Fruit fly (Drosophila melanogaster) whole organism, wandering third instar larva: ENCODE data around the gene mab-21.

Experiments used
- CG32264 ChIP-seq: fragments of 200-800 bp; sonication (Bioruptor generic); optimal IDR thresholded peaks from 2 replicates; lab custom pipeline; 2016; ENCODE audit warnings: missing biosample characterization, missing genetic modification characterization
- CG9705 ChIP-seq: fragments of 200-800 bp; sonication (Bioruptor generic); optimal IDR thresholded peaks from 2 replicates; lab custom pipeline; 2018; ENCODE audit warnings: missing biosample characterization, mild to moderate bottlenecking, missing genetic modification characterization
- Dif ChIP-seq: fragments of 200-275, 200-300 bp; sonication (Bioruptor generic); optimal IDR thresholded peaks from 2 replicates; lab custom pipeline; 2018; ENCODE audit warnings: missing biosample characterization, missing genetic modification characterization; ENCODE audit not compliant: partially characterized antibody
- HLH106 ChIP-seq: fragments of 200-800 bp; optimal IDR thresholded peaks from 3 replicates; lab custom pipeline; 2019; ENCODE audit warnings: missing biosample characterization, mild to moderate bottlenecking, missing genetic modification characterization, moderate library complexity
- Hnf4 ChIP-seq: fragments of 200-800 bp; sonication (Bioruptor generic); optimal IDR thresholded peaks from 2 replicates; lab custom pipeline; 2016; ENCODE audit warnings: missing biosample characterization, mild to moderate bottlenecking, missing genetic modification characterization
- Hr83 ChIP-seq: fragments of 200-300 bp; sonication (Bioruptor generic); optimal IDR thresholded peaks from 2 replicates; lab custom pipeline; 2016; ENCODE audit warnings: missing biosample characterization, mild to moderate bottlenecking, missing genetic modification characterization, moderate library complexity; ENCODE audit not compliant: poor library complexity, severe bottlenecking
- Mio ChIP-seq: sonication (Bioruptor generic); optimal IDR thresholded peaks from 2 replicates; lab custom pipeline; 2016; ENCODE audit warnings: missing biosample characterization, missing genetic modification characterization
- Myc ChIP-seq: fragments of >200 bp; optimal IDR thresholded peaks from 2 replicates; lab custom pipeline; 2017
- N ChIP-seq: fragments of >200 bp; optimal IDR thresholded peaks from 2 replicates; lab custom pipeline; 2018; ENCODE audit warnings: missing biosample characterization, missing external identifiers, missing genetic modification characterization
- OdsH ChIP-seq: fragments of 200-800 bp; sonication (Bioruptor generic); optimal IDR thresholded peaks from 2 replicates; lab custom pipeline; 2016; ENCODE audit warnings: missing biosample characterization, mild to moderate bottlenecking, missing genetic modification characterization
- Rel ChIP-seq, 2 experiments: fragments of 200-800 bp; sonication (Bioruptor generic) in 1 of 2; optimal IDR thresholded peaks; 2 replicates in 1 of 2; 3 replicates in 1 of 2; lab custom pipeline; 2016 to 2019; ENCODE audit warnings: mild to moderate bottlenecking in 2 of 2, missing biosample characterization in 2 of 2, missing genetic modification characterization in 2 of 2, moderate library complexity in 1 of 2
- Sp1 ChIP-seq: fragments of 200-800 bp; sonication (Bioruptor generic); optimal IDR thresholded peaks from 3 replicates; lab custom pipeline; 2019; ENCODE audit warnings: missing biosample characterization, mild to moderate bottlenecking, missing genetic modification characterization, moderate library complexity
- Vsx2 ChIP-seq: fragments of 200-300, 225-300 bp; sonication (Bioruptor generic); optimal IDR thresholded peaks from 2 replicates; lab custom pipeline; 2018; ENCODE audit warnings: missing biosample characterization, missing genetic modification characterization; ENCODE audit not compliant: partially characterized antibody
- br ChIP-seq: fragments of 200-800 bp; sonication (Bioruptor generic); optimal IDR thresholded peaks from 2 replicates; lab custom pipeline; 2016; ENCODE audit warnings: missing biosample characterization, missing genetic modification characterization
- brk ChIP-seq: fragments of 200-800 bp; sonication (Bioruptor generic); optimal IDR thresholded peaks from 2 replicates; lab custom pipeline; 2016; ENCODE audit warnings: missing biosample characterization, mild to moderate bottlenecking, missing genetic modification characterization
- dl ChIP-seq, 2 experiments: fragments of 175-275, 200-275 bp in 1 of 2; fragments of 200-275 bp in 1 of 2; sonication (Bioruptor generic); optimal IDR thresholded peaks; lab custom pipeline; 2018; ENCODE audit warnings: mild to moderate bottlenecking in 2 of 2, missing biosample characterization in 2 of 2, missing genetic modification characterization in 2 of 2, moderate library complexity in 2 of 2; ENCODE audit not compliant: partially characterized antibody in 2 of 2, insufficient read depth in 1 of 2
- dmrt93B ChIP-seq: fragments of 200-800 bp; sonication (Bioruptor generic); optimal IDR thresholded peaks from 2 replicates; lab custom pipeline; 2018; ENCODE audit warnings: missing biosample characterization, mild to moderate bottlenecking, missing genetic modification characterization
- dsf ChIP-seq: sonication (Bioruptor generic); optimal IDR thresholded peaks from 2 replicates; lab custom pipeline; 2016; ENCODE audit warnings: missing biosample characterization, missing genetic modification characterization, borderline replicate concordance
- foxo ChIP-seq, 2 experiments: fragments of 200-800 bp; sonication (Bioruptor generic); optimal IDR thresholded peaks; 2 replicates in 1 of 2; 3 replicates in 1 of 2; lab custom pipeline; 2016 to 2017; ENCODE audit warnings: missing biosample characterization in 2 of 2, missing genetic modification characterization in 2 of 2
- fru ChIP-seq: fragments of 200-800 bp; sonication (Bioruptor generic); optimal IDR thresholded peaks from 3 replicates; lab custom pipeline; 2016; ENCODE audit warnings: missing biosample characterization, mild to moderate bottlenecking, missing genetic modification characterization
- h ChIP-seq: fragments of 200-800 bp; sonication (Bioruptor generic); optimal IDR thresholded peaks from 3 replicates; lab custom pipeline; 2016; ENCODE audit warnings: missing biosample characterization, mild to moderate bottlenecking, missing genetic modification characterization
- jim ChIP-seq: fragments of 175-275, 200-325 bp; sonication (Bioruptor generic); optimal IDR thresholded peaks from 2 replicates; lab custom pipeline; 2016; ENCODE audit warnings: missing biosample characterization, mild to moderate bottlenecking, missing genetic modification characterization
- lola ChIP-seq: fragments of >200 bp; optimal IDR thresholded peaks from 2 replicates; lab custom pipeline; 2017; ENCODE audit warnings: missing biosample characterization, missing genetic modification characterization
- pan ChIP-seq: fragments of >200 bp; optimal IDR thresholded peaks from 2 replicates; lab custom pipeline; 2017
- psq ChIP-seq: fragments of 200-800 bp; sonication (Bioruptor generic); optimal IDR thresholded peaks from 3 replicates; lab custom pipeline; 2017; ENCODE audit warnings: missing biosample characterization, mild to moderate bottlenecking, missing genetic modification characterization, moderate library complexity
- rgr ChIP-seq: fragments of 200-800 bp; sonication (Bioruptor generic); optimal IDR thresholded peaks from 3 replicates; lab custom pipeline; 2016; ENCODE audit warnings: missing biosample characterization, mild to moderate bottlenecking, missing genetic modification characterization
- sv ChIP-seq: fragments of 200-800 bp; sonication (Bioruptor generic); optimal IDR thresholded peaks from 3 replicates; lab custom pipeline; 2016; ENCODE audit warnings: missing biosample characterization, missing genetic modification characterization
- tai ChIP-seq: sonication (Bioruptor generic); optimal IDR thresholded peaks from 2 replicates; lab custom pipeline; 2016; ENCODE audit warnings: missing biosample characterization, missing genetic modification characterization
- usp ChIP-seq: fragments of >200 bp; optimal IDR thresholded peaks from 2 replicates; lab custom pipeline; 2017; ENCODE audit warnings: missing biosample characterization, missing genetic modification characterization
- woc ChIP-seq: sonication (Bioruptor generic); optimal IDR thresholded peaks from 2 replicates; lab custom pipeline; 2016; ENCODE audit warnings: missing biosample characterization, mild to moderate bottlenecking, missing genetic modification characterization

The mab-21 gene

DNA sequence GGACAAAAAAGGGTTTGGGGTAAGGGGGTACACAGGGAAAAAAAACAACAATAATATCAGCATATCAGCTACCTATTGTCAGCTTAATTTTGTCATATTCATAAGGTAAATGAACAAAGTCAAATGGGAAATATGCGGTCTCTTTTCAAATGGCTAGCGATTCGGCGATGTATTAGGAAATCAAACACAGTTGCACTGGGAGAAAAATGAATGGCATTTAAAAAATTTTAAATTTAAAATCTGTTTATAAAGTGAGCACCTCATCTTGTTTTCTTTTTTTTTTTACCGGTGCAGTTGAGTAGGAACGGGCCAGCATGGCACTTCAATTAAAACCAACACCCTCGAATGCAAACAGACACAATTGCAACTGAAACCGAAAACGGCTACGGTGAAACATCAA lies 41.0 kb upstream of the mab-21 start:
- no peak for TF ChIP-seq jim (GFP tag; lab: Kevin White, UChicago)
- TF ChIP-seq OdsH, result no peak
- no peak for TF ChIP-seq Hnf4 (GFP tag; lab: Kevin White, UChicago)
- no peak for TF ChIP-seq Hr83 (GFP tag; lab: Kevin White, UChicago)
- no peak for TF ChIP-seq lola (GFP tag; lab: Kevin White, UChicago)
- no peak for TF ChIP-seq fru (GFP tag; lab: Kevin White, UChicago)
- TF ChIP-seq sv, result no peak
- no peak for TF ChIP-seq pan (lab: Kevin White, UChicago)
- TF ChIP-seq psq (GFP tag; lab: Kevin White, UChicago), result no peak
- TF ChIP-seq h (GFP tag; lab: Kevin White, UChicago), result no peak
- no peak for TF ChIP-seq Myc
- no peak for TF ChIP-seq dsf (GFP tag; lab: Kevin White, UChicago)
- no peak for TF ChIP-seq dl (GFP tag; optimal IDR thresholded peaks at IDR 0.05; lab: Kevin White, UChicago; ENCODE audit: insufficient read depth in 1 of 2, partially characterized antibody in 2 of 2)
- no peak for TF ChIP-seq woc
- TF ChIP-seq br (GFP tag; lab: Kevin White, UChicago), result no peak
- no peak for TF ChIP-seq Vsx2 (GFP tag; lab: Kevin White, UChicago)
- TF ChIP-seq CG32264 (GFP tag; lab: Kevin White, UChicago), result no peak
- no peak for TF ChIP-seq Rel (GFP tag; optimal IDR thresholded peaks at IDR 0.05; lab: Kevin White, UChicago)
- TF ChIP-seq Rel (tag; optimal IDR thresholded peaks at IDR 0.05; lab: Kevin White, UChicago), result no peak
- no peak for TF ChIP-seq Mio
- TF ChIP-seq brk (GFP tag; lab: Kevin White, UChicago), result no peak

DNA sequence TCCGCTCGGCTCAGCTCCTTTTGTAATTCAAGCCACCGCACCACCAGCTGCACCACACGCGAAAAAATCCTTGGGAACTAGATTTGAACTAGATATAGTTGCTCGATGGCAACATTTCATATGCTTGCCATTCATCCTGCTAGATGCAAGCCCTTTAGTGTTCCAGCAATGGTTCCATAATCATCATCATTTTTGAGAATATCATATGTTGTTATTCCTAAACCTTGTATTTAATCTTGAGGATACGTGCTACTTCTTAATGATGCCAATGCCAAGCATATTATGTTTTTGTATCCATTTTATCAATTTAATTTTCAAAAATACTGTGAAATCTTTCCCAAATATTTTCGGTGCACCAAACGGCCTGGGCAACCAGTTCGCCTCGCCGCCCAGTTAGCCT lies 39.9 kb upstream of the mab-21 start:
- no peak for TF ChIP-seq usp (GFP tag; lab: Kevin White, UChicago)
- no peak for TF ChIP-seq woc
- no peak for TF ChIP-seq Hnf4 (GFP tag; lab: Kevin White, UChicago)
- no peak for TF ChIP-seq dsf (GFP tag; lab: Kevin White, UChicago)
- TF ChIP-seq Hr83 (GFP tag; lab: Kevin White, UChicago), result no peak
- TF ChIP-seq OdsH, result no peak
- no peak for TF ChIP-seq foxo (GFP tag; optimal IDR thresholded peaks at IDR 0.05; lab: Kevin White, UChicago)
- TF ChIP-seq psq (GFP tag; lab: Kevin White, UChicago), result no peak
- TF ChIP-seq CG9705 (GFP tag; lab: Kevin White, UChicago), result no peak
- no peak for TF ChIP-seq lola (GFP tag; lab: Kevin White, UChicago)
- TF ChIP-seq Dif (GFP tag; lab: Kevin White, UChicago), result no peak
- no peak for TF ChIP-seq h (GFP tag; lab: Kevin White, UChicago)

DNA sequence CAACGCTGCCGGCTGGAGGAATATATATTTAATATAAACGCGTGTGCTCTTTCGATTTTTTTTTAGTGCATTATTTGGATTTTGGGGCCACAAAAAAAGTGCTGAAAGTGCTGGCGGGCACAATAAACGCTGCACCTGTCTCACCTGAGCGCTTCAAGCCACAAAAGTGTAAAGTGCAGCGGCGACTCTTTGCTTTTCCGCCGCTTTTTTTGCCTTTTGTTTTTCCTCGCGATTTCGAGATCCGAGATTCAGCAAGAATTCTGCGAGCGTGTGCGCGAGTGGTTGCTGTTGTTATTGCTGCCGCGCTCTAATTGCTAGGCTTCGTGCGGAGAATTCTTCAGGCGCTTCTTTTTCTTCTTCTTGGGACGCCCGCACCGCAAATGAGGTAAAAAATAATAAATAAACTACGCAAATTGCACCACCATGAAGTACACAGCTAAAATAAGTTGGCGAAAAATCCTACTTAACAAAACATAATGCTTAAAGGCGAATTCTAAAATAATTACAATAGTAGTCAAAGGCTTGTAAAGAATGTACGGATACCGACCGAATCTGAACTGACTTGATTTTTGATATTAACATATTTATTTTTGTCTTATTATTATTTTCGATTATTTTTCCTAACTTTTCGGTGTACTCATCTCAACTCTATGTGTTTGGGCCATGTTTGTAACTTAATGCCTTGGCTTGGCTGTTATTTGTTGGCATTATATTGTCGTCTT lies 38.1 kb upstream of the mab-21 start:
- TF ChIP-seq HLH106 (no peak), foxo (GFP tag; optimal IDR thresholded peaks at IDR 0.05; lab: Kevin White, UChicago) (no peak), Myc (no peak), CG9705 (GFP tag; lab: Kevin White, UChicago) (no peak), tai (GFP tag; lab: Kevin White, UChicago) (no peak), dl (GFP tag; optimal IDR thresholded peaks at IDR 0.05; lab: Kevin White, UChicago; ENCODE audit: insufficient read depth in 1 of 2, partially characterized antibody in 2 of 2) (no peak), jim (GFP tag; lab: Kevin White, UChicago) (no peak), rgr (GFP tag; lab: Kevin White, UChicago) (no peak), Vsx2 (GFP tag; lab: Kevin White, UChicago) (no peak), fru (GFP tag; lab: Kevin White, UChicago) (no peak), OdsH (no peak), Sp1 (GFP tag; lab: Kevin White, UChicago) (no peak), woc (no peak), psq (GFP tag; lab: Kevin White, UChicago) (no peak), N (GFP tag; lab: Kevin White, UChicago) (no peak), dmrt93B (no peak), dsf (GFP tag; lab: Kevin White, UChicago) (no peak)
